Fruit fly (Drosophila melanogaster) whole organism, embryonic: ENCODE measurements around the gene CG2681.

Experiments
- CG15514 ChIP-seq: fragments of 200-800 bp; sonication (Bioruptor generic); optimal IDR thresholded peaks from 3 replicates; lab custom pipeline; 2017; ENCODE audit warnings: missing biosample characterization, missing genetic modification characterization, mild to moderate bottlenecking, moderate library complexity, missing genetic modification reagents
- CG30020 ChIP-seq: fragments of 200-800 bp; optimal IDR thresholded peaks from 2 replicates; lab custom pipeline; 2019; ENCODE audit warnings: missing biosample characterization, mild to moderate bottlenecking, missing genetic modification characterization, moderate library complexity
- CTCF ChIP-seq: fragments of 200-800 bp; sonication (Bioruptor generic); optimal IDR thresholded peaks from 2 replicates; lab custom pipeline; 2017; ENCODE audit warnings: missing biosample characterization, mild to moderate bottlenecking, missing genetic modification characterization, moderate library complexity
- Trl ChIP-seq, 3 experiments: fragments of >200 bp in 2 of 3; fragments of 200-800 bp in 1 of 3; sonication (Bioruptor generic) in 1 of 3; optimal IDR thresholded peaks; 2 replicates in 1 of 3; 3 replicates in 2 of 3; lab custom pipeline; 2016 to 2017; ENCODE audit warnings: missing biosample characterization in 1 of 3, missing genetic modification characterization in 1 of 3
- chinmo ChIP-seq: fragments of 200-800 bp; sonication (Bioruptor generic); IDR thresholded peaks from 4 replicates; pipeline ENCODE4 v1.3.6; 2022; ENCODE audit warnings: missing biosample characterization, missing genetic modification characterization; ENCODE audit not compliant: partially characterized antibody
- emc ChIP-seq: fragments of 200-800 bp; sonication (Bioruptor generic); optimal IDR thresholded peaks from 2 replicates; lab custom pipeline; 2016; ENCODE audit warnings: missing biosample characterization, missing genetic modification characterization
- fu2 ChIP-seq: fragments of 200-800 bp; sonication (Bioruptor generic); optimal IDR thresholded peaks from 2 replicates; lab custom pipeline; 2016; ENCODE audit warnings: missing biosample characterization, missing genetic modification characterization
- gce ChIP-seq: fragments of 200-800 bp; sonication (Bioruptor generic); IDR thresholded peaks from 3 replicates; pipeline ENCODE4 v1.3.6; 2022; ENCODE audit warnings: missing biosample characterization, missing genetic modification characterization
- oc ChIP-seq: fragments of 200-800 bp; sonication (Bioruptor generic); optimal IDR thresholded peaks from 2 replicates; lab custom pipeline; 2018; ENCODE audit warnings: missing biosample characterization, mild to moderate bottlenecking, missing genetic modification characterization, moderate library complexity
- sisA ChIP-seq: fragments of 200-800 bp; sonication (Bioruptor generic); IDR thresholded peaks from 2 replicates; pipeline ENCODE4 v1.3.6; 2022; ENCODE audit warnings: missing biosample characterization, missing genetic modification characterization
- sqz ChIP-seq: fragments of 200-800 bp; sonication (Bioruptor generic); optimal IDR thresholded peaks from 3 replicates; lab custom pipeline; 2018; ENCODE audit warnings: missing biosample characterization, mild to moderate bottlenecking, missing genetic modification characterization
- yki ChIP-seq: fragments of >200 bp; optimal IDR thresholded peaks from 3 replicates; lab custom pipeline; 2018

- TF ChIP-seq fu2 (GFP tag; lab: Kevin White, UChicago): peak; percentile 87
- peak; percentile 79 for TF ChIP-seq emc (GFP tag; lab: Kevin White, UChicago)
- TF ChIP-seq sisA: peak; percentile 76
- TF ChIP-seq gce (GFP tag; lab: Robert Waterston, UW): peak; percentile 88
- peak; percentile 91 for TF ChIP-seq CG15514 (GFP tag; lab: Kevin White, UChicago)
- TF ChIP-seq CG30020 (tag; lab: Kevin White, UChicago): no peak
- no peak for TF ChIP-seq Trl (optimal IDR thresholded peaks at IDR 0.05; lab: Kevin White, UChicago)
- TF ChIP-seq Trl (GFP tag; optimal IDR thresholded peaks at IDR 0.05; lab: Kevin White, UChicago): peak; percentile 85
- peak; percentile 69 for TF ChIP-seq sqz
- TF ChIP-seq CTCF (GFP tag; lab: Kevin White, UChicago): peak; percentile 49
- no peak for TF ChIP-seq chinmo
- TF ChIP-seq oc (tag; lab: Kevin White, UChicago): peak; percentile 91
- TF ChIP-seq yki (lab: Kevin White, UChicago): no peak
Measured at dm6 chrX:2744042-2744441, 35.6 kb downstream of the CG2681 start, which contains the start of gene Syx4.
